Worm (Caenorhabditis elegans) whole organism, early embryonic: ENCODE measurements around the gene srbc-38.

ENCODE experiments used
- B0310.2 ChIP-seq: sonication (generic microtip); optimal IDR thresholded peaks from 2 replicates; lab custom pipeline; 2016; ENCODE audit warnings: mild to moderate bottlenecking, missing genetic modification characterization, missing compliant biosample characterization
- F13C5.2 ChIP-seq: sonication (generic microtip); optimal IDR thresholded peaks from 2 replicates; lab custom pipeline; 2017; ENCODE audit warnings: mild to moderate bottlenecking, missing genetic modification characterization, inconsistent platforms, missing compliant biosample characterization
- aly-1 ChIP-seq: sonication (generic microtip); optimal IDR thresholded peaks from 2 replicates; lab custom pipeline; 2016; ENCODE audit warnings: missing genetic modification characterization, missing compliant biosample characterization
- ama-1 ChIP-seq: fragments of 150-350 bp; optimal IDR thresholded peaks from 2 replicates; lab custom pipeline; 2014
- ceh-13 ChIP-seq: fragments of 200-800 bp; sonication (Bioruptor generic); optimal IDR thresholded peaks from 2 replicates; lab custom pipeline; 2018; ENCODE audit warnings: mild to moderate bottlenecking, missing genetic modification characterization, missing compliant biosample characterization
- ceh-36 ChIP-seq: sonication (generic microtip); optimal IDR thresholded peaks from 2 replicates; lab custom pipeline; 2016; ENCODE audit warnings: missing genetic modification characterization, inconsistent platforms, missing compliant biosample characterization
- ets-7 ChIP-seq: sonication (generic microtip); optimal IDR thresholded peaks from 2 replicates; lab custom pipeline; 2016; ENCODE audit warnings: missing genotype, missing genetic modification characterization, missing compliant biosample characterization
- flt-1 ChIP-seq: fragments of 200-800 bp; sonication (Bioruptor generic); IDR thresholded peaks from 2 replicates; pipeline ENCODE4 v1.3.6; 2022; ENCODE audit warnings: missing genetic modification characterization, missing compliant biosample characterization
- hmbx-1 ChIP-seq: sonication (generic microtip); optimal IDR thresholded peaks from 2 replicates; lab custom pipeline; 2016; ENCODE audit warnings: mild to moderate bottlenecking, missing genetic modification characterization, missing compliant biosample characterization
- hmg-4 ChIP-seq: fragments of 200-800 bp; sonication (Bioruptor generic); optimal IDR thresholded peaks from 2 replicates; lab custom pipeline; 2018; ENCODE audit warnings: mild to moderate bottlenecking, missing genetic modification characterization, missing compliant biosample characterization
- hnd-1 ChIP-seq: sonication (generic microtip); optimal IDR thresholded peaks from 2 replicates; lab custom pipeline; 2016; ENCODE audit warnings: missing genetic modification characterization, missing compliant biosample characterization
- pes-1 ChIP-seq: fragments of 200-800 bp; sonication (Bioruptor generic); IDR thresholded peaks from 2 replicates; pipeline ENCODE4 v1.3.6; 2022; ENCODE audit warnings: missing genetic modification reagents, missing genetic modification characterization, missing compliant biosample characterization
- scrt-1 ChIP-seq: fragments of 200-800 bp; sonication (Bioruptor generic); IDR thresholded peaks from 2 replicates; pipeline ENCODE4 v1.3.6; 2022; ENCODE audit warnings: missing genetic modification characterization, missing compliant biosample characterization
- sea-1 ChIP-seq: fragments of 200-800 bp; sonication (Bioruptor generic); conservative IDR thresholded peaks from 2 replicates; pipeline ENCODE4 v1.3.6; 2022; ENCODE audit warnings: missing genetic modification characterization, missing compliant biosample characterization
- tbx-11 ChIP-seq: fragments of 200-800 bp; sonication (Bioruptor generic); IDR thresholded peaks from 2 replicates; pipeline ENCODE4 v1.3.6; 2022; ENCODE audit warnings: missing genetic modification characterization, missing compliant biosample characterization
- tbx-37 ChIP-seq: fragments of 200-800 bp; sonication (Bioruptor generic); conservative IDR thresholded peaks from 2 replicates; pipeline ENCODE4 v1.3.6; 2022; ENCODE audit warnings: missing genetic modification reagents, missing genetic modification characterization, missing compliant biosample characterization
- tra-4 ChIP-seq: sonication (generic microtip); optimal IDR thresholded peaks from 2 replicates; lab custom pipeline; 2017; ENCODE audit warnings: missing genetic modification characterization, missing compliant biosample characterization

Gene srbc-38

DNA sequence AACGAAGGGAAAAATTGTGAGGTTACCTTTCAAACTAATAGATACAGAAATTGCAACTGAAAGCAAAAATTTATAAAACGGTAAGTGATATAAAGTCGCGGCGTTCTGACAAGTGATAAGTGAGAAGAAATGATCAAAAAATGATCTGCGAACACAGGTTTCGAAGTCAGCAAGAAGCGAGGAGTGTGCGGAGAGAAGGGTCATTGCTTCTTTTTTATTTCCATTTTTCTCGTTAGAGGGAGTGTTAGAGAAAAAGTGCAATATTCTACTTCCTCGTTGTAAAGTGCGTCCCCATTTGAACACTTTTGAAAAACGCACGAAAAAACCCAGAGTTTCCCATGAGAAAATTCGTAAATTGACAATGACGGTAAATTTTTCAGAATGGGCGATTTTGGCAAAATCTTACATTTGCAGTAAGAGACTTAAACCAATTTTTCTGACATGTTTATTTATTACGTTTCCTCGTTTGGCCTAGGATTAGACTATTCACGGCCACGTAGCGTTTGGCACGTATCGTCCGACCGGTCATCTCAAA lies 30.4 kb upstream of the srbc-38 start, which contains the start of the genes fbxa-72 and srx-21:
TSS of gene fbxa-72 (minus strand) at position 204 of the 535 bp plus-strand sequence.
TSS of gene srx-21 (plus strand) at position 485 of the 535 bp plus-strand sequence.
- no peak for TF ChIP-seq sea-1 (GFP tag; lab: Robert Waterston, UW)
- no peak for TF ChIP-seq hmbx-1 (tag; lab: Kevin White, UChicago)
- no peak for TF ChIP-seq tra-4
- no peak for TF ChIP-seq ceh-13 (GFP tag; lab: Kevin White, UChicago)
- TF ChIP-seq scrt-1 (GFP tag; lab: Robert Waterston, UW) = no peak
- no peak for TF ChIP-seq ama-1 (lab: Kevin White, UChicago)
- TF ChIP-seq F13C5.2 = no peak
- TF ChIP-seq tbx-11 (GFP tag; lab: Robert Waterston, UW) = no peak
- TF ChIP-seq aly-1 = no peak
- no peak for TF ChIP-seq hmg-4
- TF ChIP-seq pes-1 = no peak
- no peak for TF ChIP-seq hnd-1 (tag; lab: Kevin White, UChicago)
- no peak for TF ChIP-seq flt-1
- TF ChIP-seq B0310.2 = no peak
- TF ChIP-seq ceh-36 (tag; lab: Kevin White, UChicago) = no peak
- TF ChIP-seq tbx-37 (GFP tag; lab: Robert Waterston, UW) = no peak
- no peak for TF ChIP-seq ets-7

DNA sequence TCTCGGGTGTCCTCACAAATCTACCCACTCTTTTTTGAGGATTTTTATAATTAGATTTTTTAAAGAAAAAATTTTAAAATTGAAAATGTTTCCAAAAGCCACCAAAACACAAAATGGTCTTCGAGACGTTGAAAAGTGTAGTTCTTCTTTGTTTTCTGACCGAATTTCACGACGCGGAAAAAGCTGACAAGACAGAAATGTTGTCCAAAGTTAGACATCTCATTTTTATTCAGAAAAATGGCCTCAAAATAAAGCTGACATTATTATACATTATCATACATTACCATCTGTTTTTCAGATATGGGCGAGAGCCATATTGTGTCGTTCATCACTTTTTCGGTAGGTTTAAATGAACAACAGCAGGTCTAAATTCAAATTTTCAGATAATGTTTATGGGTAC lies 27.4 kb upstream of the srbc-38 start, which contains the start of gene srx-22:
TSS of gene srx-22 (plus strand) at position 301 of the 400 bp plus-strand sequence.
- TF ChIP-seq aly-1 = no peak
- no peak for TF ChIP-seq ceh-13 (GFP tag; lab: Kevin White, UChicago)
- TF ChIP-seq tra-4 = no peak
- no peak for TF ChIP-seq ets-7
- no peak for TF ChIP-seq hnd-1 (tag; lab: Kevin White, UChicago)
- no peak for TF ChIP-seq pes-1
- TF ChIP-seq tbx-11 (GFP tag; lab: Robert Waterston, UW) = no peak
- no peak for TF ChIP-seq B0310.2
- TF ChIP-seq F13C5.2 = no peak
- no peak for TF ChIP-seq ceh-36 (tag; lab: Kevin White, UChicago)
- no peak for TF ChIP-seq ama-1 (lab: Kevin White, UChicago)
- TF ChIP-seq tbx-37 (GFP tag; lab: Robert Waterston, UW) = no peak
- no peak for TF ChIP-seq hmbx-1 (tag; lab: Kevin White, UChicago)
- TF ChIP-seq flt-1 = no peak
- no peak for TF ChIP-seq hmg-4
- TF ChIP-seq scrt-1 (GFP tag; lab: Robert Waterston, UW) = no peak
- TF ChIP-seq sea-1 (GFP tag; lab: Robert Waterston, UW) = no peak

DNA sequence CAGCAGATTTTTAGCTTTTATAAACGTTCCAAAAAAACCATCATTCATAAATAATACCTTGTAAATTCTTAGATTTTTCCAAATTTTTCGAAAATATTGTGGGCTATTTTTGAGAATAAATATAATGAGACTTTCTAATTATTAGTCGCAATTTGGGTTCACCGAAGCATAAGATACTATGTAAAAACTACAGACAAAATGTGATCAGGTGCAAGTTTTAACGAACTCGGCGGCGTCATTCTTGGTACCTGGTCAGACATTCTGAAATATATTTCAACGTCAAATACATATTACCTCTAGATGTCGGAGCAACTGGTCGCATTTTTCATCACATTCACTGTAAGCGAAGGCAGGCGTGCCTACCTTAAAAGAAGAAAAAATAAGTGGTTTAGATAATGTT lies 25.0 kb upstream of the srbc-38 start, which contains the start of gene srx-23:
TSS of gene srx-23 (plus strand) at position 301 of the 400 bp plus-strand sequence.
- no peak for TF ChIP-seq tbx-11 (GFP tag; lab: Robert Waterston, UW)
- TF ChIP-seq tbx-37 (GFP tag; lab: Robert Waterston, UW) = no peak
- no peak for TF ChIP-seq ets-7
- TF ChIP-seq flt-1 = no peak
- no peak for TF ChIP-seq tra-4
- no peak for TF ChIP-seq B0310.2
- no peak for TF ChIP-seq sea-1 (GFP tag; lab: Robert Waterston, UW)
- TF ChIP-seq pes-1 = no peak
- no peak for TF ChIP-seq hnd-1 (tag; lab: Kevin White, UChicago)
- TF ChIP-seq ama-1 (lab: Kevin White, UChicago) = no peak
- no peak for TF ChIP-seq hmbx-1 (tag; lab: Kevin White, UChicago)
- TF ChIP-seq aly-1 = no peak

DNA sequence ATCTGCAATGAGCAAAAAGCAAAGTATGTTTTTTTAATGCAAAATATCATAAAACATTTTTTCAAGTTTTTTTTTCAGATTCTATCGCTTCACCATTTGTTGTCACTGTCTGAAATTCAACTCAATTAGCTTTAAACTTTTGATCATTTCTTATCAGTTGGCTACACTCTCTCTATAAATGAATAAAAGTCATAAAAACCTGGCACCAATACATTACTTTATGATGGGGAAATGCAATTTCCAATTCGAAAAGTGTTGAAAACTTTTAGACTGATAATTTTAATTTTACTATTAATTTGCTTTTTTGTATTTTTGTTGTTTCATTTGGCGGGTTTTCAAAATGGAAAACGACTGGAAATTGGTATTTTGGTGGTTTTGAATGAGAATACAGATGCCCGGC lies 23.2 kb upstream of the srbc-38 start, which contains the start of gene F31F4.1:
TSS of gene F31F4.1 (plus strand) at position 203 of the 400 bp plus-strand sequence.
- TF ChIP-seq F13C5.2 = no peak

ce11 chrV:687384-687783 lies 19.6 kb upstream of the srbc-38 start, which contains the start of gene H25P19.1:
H25P19.1 (plus strand) TSS chrV:687684.
- TF ChIP-seq hmbx-1 (tag; lab: Kevin White, UChicago) = no peak
- TF ChIP-seq tra-4 = no peak
- no peak for TF ChIP-seq tbx-37 (GFP tag; lab: Robert Waterston, UW)

DNA sequence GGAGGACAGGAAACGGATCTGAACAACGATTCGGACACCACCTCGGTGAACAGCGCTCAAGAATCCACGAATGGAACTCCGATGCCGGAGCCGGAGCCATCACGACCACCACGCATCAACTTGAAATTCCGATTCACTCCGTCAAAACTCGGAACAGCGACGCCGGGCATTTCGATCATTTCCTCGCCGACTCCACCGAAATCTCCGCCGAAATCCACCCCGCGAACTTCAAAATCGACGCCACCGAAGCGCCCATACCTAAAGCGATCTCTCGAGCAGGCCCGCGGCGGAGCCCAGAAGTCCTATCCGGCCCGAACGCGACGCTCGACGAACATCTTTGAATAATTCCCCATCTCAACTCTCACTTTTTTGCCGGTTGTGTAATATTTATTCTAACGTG lies 17.5 kb upstream of the srbc-38 start:
- no peak for TF ChIP-seq hmbx-1 (tag; lab: Kevin White, UChicago)
- no peak for TF ChIP-seq B0310.2
- TF ChIP-seq tbx-11 (GFP tag; lab: Robert Waterston, UW) = no peak
- TF ChIP-seq ceh-13 (GFP tag; lab: Kevin White, UChicago) = no peak
- no peak for TF ChIP-seq ceh-36 (tag; lab: Kevin White, UChicago)
- TF ChIP-seq aly-1 = no peak
- no peak for TF ChIP-seq scrt-1 (GFP tag; lab: Robert Waterston, UW)
- TF ChIP-seq pes-1 = no peak
- no peak for TF ChIP-seq hnd-1 (tag; lab: Kevin White, UChicago)
- no peak for TF ChIP-seq flt-1
- TF ChIP-seq tra-4 = no peak
- no peak for TF ChIP-seq hmg-4
- TF ChIP-seq ama-1 (lab: Kevin White, UChicago) = no peak
- TF ChIP-seq sea-1 (GFP tag; lab: Robert Waterston, UW) = no peak
- TF ChIP-seq ets-7 = no peak
- TF ChIP-seq tbx-37 (GFP tag; lab: Robert Waterston, UW) = no peak
- no peak for TF ChIP-seq F13C5.2

- no peak for TF ChIP-seq aly-1
These were observed 14.1 kb upstream of the srbc-38 start, which contains the start of gene srx-4 for ce11 chrV:692720-693422. srx-4 (minus strand) TSS chrV:692770.

ce11 chrV:694625-695024 lies 12.4 kb upstream of the srbc-38 start, which contains the start of gene srj-53:
srj-53 (minus strand) TSS chrV:694725.
- TF ChIP-seq F13C5.2 (no peak), ceh-13 (GFP tag; lab: Kevin White, UChicago) (no peak), ets-7 (no peak), sea-1 (GFP tag; lab: Robert Waterston, UW) (no peak), hmbx-1 (tag; lab: Kevin White, UChicago) (no peak)
